Fruit fly (Drosophila melanogaster): ENCODE measurements around the gene ich.

The ich gene

DNA sequence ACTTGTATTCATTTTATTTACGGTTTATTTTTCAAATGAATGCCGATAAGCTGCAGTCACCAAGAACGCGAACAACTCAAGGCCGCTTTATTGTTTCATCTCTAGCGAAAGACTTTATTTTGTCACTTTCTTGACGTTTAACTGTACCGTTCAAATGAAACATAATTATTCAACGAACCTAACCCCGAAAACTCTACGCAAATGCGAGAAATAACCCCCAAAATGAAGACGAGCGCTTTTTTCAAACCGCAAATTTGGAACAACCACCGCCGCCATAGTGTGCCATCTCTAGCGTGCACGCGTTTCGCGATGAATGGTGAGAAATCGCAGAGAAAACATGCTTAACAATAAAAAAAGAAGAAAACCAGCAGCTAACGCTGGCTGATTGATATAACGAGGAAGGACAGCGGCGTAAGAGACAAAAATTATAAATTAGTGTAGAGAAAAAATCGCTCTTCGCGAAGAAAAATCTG lies 21.8 kb upstream of the ich start, which contains the start of gene CG11970:
Gene CG11970, plus strand, starts transcription at position 117 of the 473 bp plus-strand sequence.
- TF ChIP-seq sage (GFP tag; optimal IDR thresholded peaks at IDR 0.05) = no peak
- TF ChIP-seq sv (GFP tag; optimal IDR thresholded peaks at IDR 0.05) = no peak
- TF ChIP-seq h (GFP tag; optimal IDR thresholded peaks at IDR 0.05) = no peak
- TF ChIP-seq Dif (GFP tag; optimal IDR thresholded peaks at IDR 0.05; ENCODE audit: partially characterized antibody) = no peak
- TF ChIP-seq woc (GFP tag; optimal IDR thresholded peaks at IDR 0.05) = peak; percentile 51
- TF ChIP-seq HLH106 (tag; optimal IDR thresholded peaks at IDR 0.05) = peak; percentile 71
- no peak for TF ChIP-seq br (GFP tag; optimal IDR thresholded peaks at IDR 0.05)
- no peak for TF ChIP-seq Dfd (GFP tag; optimal IDR thresholded peaks at IDR 0.05)
- peak; percentile 23 for TF ChIP-seq Myc (optimal IDR thresholded peaks at IDR 0.05)
- TF ChIP-seq N (GFP tag; optimal IDR thresholded peaks at IDR 0.05) = no peak
- peak in 1 of 2 experiments; percentile 48 for TF ChIP-seq foxo (GFP tag; optimal IDR thresholded peaks at IDR 0.05)
- TF ChIP-seq GATAd (GFP tag; optimal IDR thresholded peaks at IDR 0.05) = no peak
- no peak for TF ChIP-seq CrebA (GFP tag; optimal IDR thresholded peaks at IDR 0.05; ENCODE audit: borderline replicate concordance)
- peak; percentile 42 for TF ChIP-seq Sp1 (GFP tag; optimal IDR thresholded peaks at IDR 0.05)
- TF ChIP-seq usp (GFP tag; optimal IDR thresholded peaks at IDR 0.05) = no peak
- TF ChIP-seq psq (GFP tag; optimal IDR thresholded peaks at IDR 0.05) = peak; percentile 26
- peak; percentile 62 for TF ChIP-seq CG9705 (GFP tag; optimal IDR thresholded peaks at IDR 0.05)
- no peak for TF ChIP-seq pan (optimal IDR thresholded peaks at IDR 0.05)
- no peak for TF ChIP-seq Rel (GFP tag; optimal IDR thresholded peaks at IDR 0.05)
- peak; percentile 15 for TF ChIP-seq Rel (tag; optimal IDR thresholded peaks at IDR 0.05)
- TF ChIP-seq dl (GFP tag; optimal IDR thresholded peaks at IDR 0.05; ENCODE audit: insufficient read depth in 1 of 2, partially characterized antibody in 2 of 2) = no peak
- peak; percentile 37 for TF ChIP-seq ey (GFP tag; optimal IDR thresholded peaks at IDR 0.05)
- peak; percentile 31 for TF ChIP-seq Jra (GFP tag; optimal IDR thresholded peaks at IDR 0.05)
- no peak for TF ChIP-seq brk (GFP tag; optimal IDR thresholded peaks at IDR 0.05)
- TF ChIP-seq lola (GFP tag; optimal IDR thresholded peaks at IDR 0.05) = no peak
- TF ChIP-seq dsf (GFP tag; optimal IDR thresholded peaks at IDR 0.05; ENCODE audit: borderline replicate concordance) = no peak
- TF ChIP-seq tai (GFP tag; optimal IDR thresholded peaks at IDR 0.05) = no peak
- peak; percentile 25 for TF ChIP-seq Hr83 (GFP tag; optimal IDR thresholded peaks at IDR 0.05; ENCODE audit: poor library complexity, severe bottlenecking)
- no peak for TF ChIP-seq Hnf4 (GFP tag; optimal IDR thresholded peaks at IDR 0.05)
- no peak for TF ChIP-seq Abd-B (GFP tag; optimal IDR thresholded peaks at IDR 0.05)
- no peak for TF ChIP-seq Vsx2 (GFP tag; optimal IDR thresholded peaks at IDR 0.05; ENCODE audit: partially characterized antibody)
- no peak for TF ChIP-seq Mio (GFP tag; optimal IDR thresholded peaks at IDR 0.05)
- TF ChIP-seq OdsH (GFP tag; optimal IDR thresholded peaks at IDR 0.05) = peak; percentile 24
- no peak for TF ChIP-seq jim (GFP tag; optimal IDR thresholded peaks at IDR 0.05)
- peak; percentile 42 for TF ChIP-seq rgr (GFP tag; optimal IDR thresholded peaks at IDR 0.05)
- TF ChIP-seq dmrt93B (GFP tag; optimal IDR thresholded peaks at IDR 0.05) = no peak
- peak; percentile 44 for TF ChIP-seq fru (GFP tag; optimal IDR thresholded peaks at IDR 0.05)
- TF ChIP-seq CG32264 (GFP tag; optimal IDR thresholded peaks at IDR 0.05) = no peak
- no peak for TF ChIP-seq Hr78 (GFP tag; optimal IDR thresholded peaks at IDR 0.05)

dm6 chr3R:8984141-8984540 lies 21.3 kb upstream of the ich start, which contains the start of gene RagA-B:
TSS of gene RagA-B (minus strand) at chr3R:8984315.
- TF ChIP-seq HLH106 (tag; optimal IDR thresholded peaks at IDR 0.05) = no peak
- TF ChIP-seq Jra (GFP tag; optimal IDR thresholded peaks at IDR 0.05) = no peak
- no peak for TF ChIP-seq dmrt93B (GFP tag; optimal IDR thresholded peaks at IDR 0.05)
- TF ChIP-seq rgr (GFP tag; optimal IDR thresholded peaks at IDR 0.05) = no peak
- no peak for TF ChIP-seq sage (GFP tag; optimal IDR thresholded peaks at IDR 0.05)
- no peak for TF ChIP-seq tai (GFP tag; optimal IDR thresholded peaks at IDR 0.05)
- no peak for TF ChIP-seq h (GFP tag; optimal IDR thresholded peaks at IDR 0.05)
- no peak for TF ChIP-seq psq (GFP tag; optimal IDR thresholded peaks at IDR 0.05)
- TF ChIP-seq Hnf4 (GFP tag; optimal IDR thresholded peaks at IDR 0.05) = no peak
- TF ChIP-seq Vsx2 (GFP tag; optimal IDR thresholded peaks at IDR 0.05; ENCODE audit: partially characterized antibody) = no peak
- no peak for TF ChIP-seq sv (GFP tag; optimal IDR thresholded peaks at IDR 0.05)
- TF ChIP-seq Myc (optimal IDR thresholded peaks at IDR 0.05) = no peak
